Fruit fly (Drosophila melanogaster) whole organism, pupa: ENCODE results near the gene Socs36E.
A peak's percentile ranks its signal among the peaks of the same experiment; 100 is the strongest.

Source experiments
- CG10348 ChIP-seq: fragments of 200-800 bp; sonication (Bioruptor generic); IDR thresholded peaks from 2 replicates; pipeline ENCODE4 v1.3.6; 2022; ENCODE audit warnings: missing biosample characterization, missing genetic modification characterization
- CG12605 ChIP-seq: fragments of 200-800 bp; sonication (Bioruptor generic); IDR thresholded peaks from 2 replicates; pipeline ENCODE4 v1.3.6; 2022; ENCODE audit warnings: missing biosample characterization, missing genetic modification characterization
- CG13204 ChIP-seq: fragments of 200-800 bp; sonication (Bioruptor generic); optimal IDR thresholded peaks from 2 replicates; lab custom pipeline; 2018; ENCODE audit warnings: missing biosample characterization, mild to moderate bottlenecking, missing genetic modification characterization, moderate library complexity
- CG14655 ChIP-seq: fragments of 200-800 bp; sonication (Bioruptor generic); optimal IDR thresholded peaks from 3 replicates; lab custom pipeline; 2017; ENCODE audit warnings: mild to moderate bottlenecking, missing biosample characterization, missing genetic modification reagents, missing genetic modification characterization
- CG15710 ChIP-seq: fragments of 200-800 bp; sonication (Bioruptor generic); optimal IDR thresholded peaks from 2 replicates; lab custom pipeline; 2018; ENCODE audit warnings: missing biosample characterization, mild to moderate bottlenecking, missing genetic modification characterization, moderate library complexity
- CG17806 ChIP-seq: fragments of 200-800 bp; sonication (Bioruptor generic); optimal IDR thresholded peaks from 2 replicates; lab custom pipeline; 2018; ENCODE audit warnings: missing biosample characterization, mild to moderate bottlenecking, missing genetic modification characterization, moderate library complexity
- CG32121 ChIP-seq: fragments of 200-800 bp; sonication (Bioruptor generic); IDR thresholded peaks from 2 replicates; pipeline ENCODE4 v1.3.6; 2022; ENCODE audit warnings: missing biosample characterization, missing genetic modification characterization
- CG34367 ChIP-seq: fragments of 200-800 bp; sonication (Bioruptor generic); optimal IDR thresholded peaks from 2 replicates; lab custom pipeline; 2018; ENCODE audit warnings: missing biosample characterization, mild to moderate bottlenecking, missing genetic modification characterization
- CG4496 ChIP-seq: fragments of 200-800 bp; sonication (Bioruptor generic); IDR thresholded peaks from 3 replicates; pipeline ENCODE4 v1.3.6; 2022; ENCODE audit warnings: missing biosample characterization, missing genetic modification characterization
- CG8159 ChIP-seq: fragments of 200-800 bp; sonication (Bioruptor generic); optimal IDR thresholded peaks from 3 replicates; lab custom pipeline; 2018; ENCODE audit warnings: missing biosample characterization, mild to moderate bottlenecking, missing genetic modification characterization, moderate library complexity
- CG8301 ChIP-seq: fragments of 200-800 bp; sonication (Bioruptor generic); optimal IDR thresholded peaks from 2 replicates; lab custom pipeline; 2018; ENCODE audit warnings: missing biosample characterization, mild to moderate bottlenecking, missing genetic modification characterization
- CG9948 ChIP-seq: fragments of 200-800 bp; sonication (Bioruptor generic); optimal IDR thresholded peaks from 2 replicates; lab custom pipeline; 2018; ENCODE audit warnings: missing biosample characterization, mild to moderate bottlenecking, missing genetic modification characterization, moderate library complexity
- D1 ChIP-seq: fragments of 200-800 bp; sonication (Bioruptor generic); optimal IDR thresholded peaks from 2 replicates; lab custom pipeline; 2018; ENCODE audit warnings: missing biosample characterization, mild to moderate bottlenecking, missing genetic modification characterization, moderate library complexity
- EcR ChIP-seq: fragments of 200-800 bp; sonication (Bioruptor generic); optimal IDR thresholded peaks from 3 replicates; lab custom pipeline; 2019; ENCODE audit warnings: missing biosample characterization, missing genetic modification characterization, mild to moderate bottlenecking, moderate library complexity, missing genetic modification reagents
- Ets98B ChIP-seq: fragments of 200-800 bp; sonication (Bioruptor generic); IDR thresholded peaks from 2 replicates; pipeline ENCODE4 v1.3.6; 2022; ENCODE audit warnings: missing biosample characterization, missing genetic modification characterization
- Pif1A ChIP-seq: fragments of 200-800 bp; sonication (Bioruptor generic); optimal IDR thresholded peaks from 3 replicates; lab custom pipeline; 2016; ENCODE audit warnings: missing biosample characterization, missing genetic modification characterization
- Pif1B ChIP-seq: fragments of 200-800 bp; sonication (Bioruptor generic); optimal IDR thresholded peaks from 3 replicates; lab custom pipeline; 2016; ENCODE audit warnings: missing biosample characterization, missing genetic modification characterization
- Snoo ChIP-seq: fragments of 200-800 bp; sonication (Bioruptor generic); optimal IDR thresholded peaks from 3 replicates; lab custom pipeline; 2017; ENCODE audit warnings: missing biosample characterization, mild to moderate bottlenecking, missing genetic modification characterization, inconsistent platforms
- fd96Ca ChIP-seq: fragments of 200-800 bp; sonication (Bioruptor generic); IDR thresholded peaks from 3 replicates; pipeline ENCODE4 v1.3.6; 2022; ENCODE audit warnings: missing biosample characterization, missing genetic modification characterization
- gl ChIP-seq: fragments of 200-800 bp; sonication (Bioruptor generic); optimal IDR thresholded peaks from 2 replicates; lab custom pipeline; 2018; ENCODE audit warnings: missing biosample characterization, mild to moderate bottlenecking, missing genetic modification characterization
- rn ChIP-seq: fragments of 200-800 bp; sonication (Bioruptor generic); IDR thresholded peaks from 2 replicates; pipeline ENCODE4 v1.3.6; 2022; ENCODE audit warnings: missing biosample characterization, missing genetic modification characterization

Gene Socs36E

dm6 chr2L:18154551-18154950 lies 2.3 kb upstream of the Socs36E start, which contains the start of gene CG15155:
Gene CG15155 (plus strand): TSS chr2L:18154851.
- TF ChIP-seq CG34367 (tag; lab: Kevin White, UChicago) (no peak), CG17806 (tag; lab: Kevin White, UChicago) (no peak), D1 (tag; lab: Kevin White, UChicago) (no peak), CG13204 (GFP tag; lab: Kevin White, UChicago) (no peak), CG8301 (tag; lab: Kevin White, UChicago) (no peak), Pif1B (no peak), CG12605 (GFP tag; lab: Robert Waterston, UW) (no peak), CG4496 (GFP tag; lab: Robert Waterston, UW) (no peak), CG32121 (GFP tag; lab: Robert Waterston, UW) (no peak), CG14655 (GFP tag; lab: Kevin White, UChicago) (no peak), EcR (GFP tag; lab: Kevin White, UChicago) (no peak)
- TF ChIP-seq, all 21 proteins: peak for 0

- TF ChIP-seq CG17806 (tag; lab: Kevin White, UChicago) = no peak
- TF ChIP-seq CG8301 (tag; lab: Kevin White, UChicago) = no peak
- no peak for TF ChIP-seq CG32121 (GFP tag; lab: Robert Waterston, UW)
- TF ChIP-seq Pif1A (GFP tag; lab: Kevin White, UChicago) = no peak
- TF ChIP-seq CG8159 (tag; lab: Kevin White, UChicago) = peak; percentile 25
- peak; percentile 4 for TF ChIP-seq CG34367 (tag; lab: Kevin White, UChicago)
- TF ChIP-seq EcR (GFP tag; lab: Kevin White, UChicago) = no peak
- TF ChIP-seq Snoo (tag; lab: Kevin White, UChicago) = peak; percentile 28
These were observed 851 bp upstream of the Socs36E start, which contains the start of gene CG17681 for dm6 chr2L:18153068-18153467. Gene CG17681 (plus strand): TSS chr2L:18153123.

dm6 chr2L:18151826-18152138 lies 435 bp downstream of the Socs36E start:
- TF ChIP-seq CG12605 (GFP tag; lab: Robert Waterston, UW) (no peak), Snoo (tag; lab: Kevin White, UChicago) (no peak), CG8301 (tag; lab: Kevin White, UChicago) (no peak), CG14655 (GFP tag; lab: Kevin White, UChicago) (no peak), CG15710 (no peak), Pif1B (no peak), Pif1A (GFP tag; lab: Kevin White, UChicago) (no peak), CG10348 (GFP tag; lab: Robert Waterston, UW) (no peak), CG8159 (tag; lab: Kevin White, UChicago) (no peak), CG17806 (tag; lab: Kevin White, UChicago) (no peak), rn (GFP tag; lab: Robert Waterston, UW) (no peak), CG9948 (tag; lab: Kevin White, UChicago) (no peak), CG4496 (GFP tag; lab: Robert Waterston, UW) (no peak)

- TF ChIP-seq Ets98B (GFP tag; lab: Robert Waterston, UW) (peak; percentile 81), D1 (tag; lab: Kevin White, UChicago) (no peak), fd96Ca (GFP tag; lab: Robert Waterston, UW) (peak; percentile 82), EcR (GFP tag; lab: Kevin White, UChicago) (peak; percentile 70), CG9948 (tag; lab: Kevin White, UChicago) (peak; percentile 46), CG4496 (GFP tag; lab: Robert Waterston, UW) (peak; percentile 81), CG14655 (GFP tag; lab: Kevin White, UChicago) (peak; percentile 47), CG17806 (tag; lab: Kevin White, UChicago) (no peak), CG8159 (tag; lab: Kevin White, UChicago) (peak; percentile 48), CG34367 (tag; lab: Kevin White, UChicago) (peak; percentile 30), gl (peak; percentile 54), Snoo (tag; lab: Kevin White, UChicago) (peak; percentile 41), Pif1B (no peak), CG13204 (GFP tag; lab: Kevin White, UChicago) (peak; percentile 88), CG15710 (peak; percentile 46), CG32121 (GFP tag; lab: Robert Waterston, UW) (0 out of 2 replicates have a peak, but pooled peaks have one; percentile 22), CG12605 (GFP tag; lab: Robert Waterston, UW) (no peak; the same call in 1 of the 2 replicates), CG10348 (GFP tag; lab: Robert Waterston, UW) (0 out of 2 replicates have a peak, but pooled peaks have one; percentile 47), Pif1A (GFP tag; lab: Kevin White, UChicago) (no peak), CG8301 (tag; lab: Kevin White, UChicago) (peak; percentile 39), rn (GFP tag; lab: Robert Waterston, UW) (peak; percentile 50; the same call in 1 of the 2 replicates)
- TF ChIP-seq, all 21 proteins: peak for 16
These were observed 937 bp downstream of the Socs36E start for dm6 chr2L:18151134-18151825.

- TF ChIP-seq CG15710 (peak; percentile 18), CG13204 (GFP tag; lab: Kevin White, UChicago) (peak; percentile 92), CG4496 (GFP tag; lab: Robert Waterston, UW) (peak; percentile 74), CG34367 (tag; lab: Kevin White, UChicago) (peak; percentile 23), Snoo (tag; lab: Kevin White, UChicago) (no peak), CG12605 (GFP tag; lab: Robert Waterston, UW) (0 out of 2 replicates have a peak, but pooled peaks have one; percentile 10), CG17806 (tag; lab: Kevin White, UChicago) (no peak), CG32121 (GFP tag; lab: Robert Waterston, UW) (peak; percentile 57; the same call in 1 of the 2 replicates), rn (GFP tag; lab: Robert Waterston, UW) (peak; percentile 30; the same call in 1 of the 2 replicates), CG9948 (tag; lab: Kevin White, UChicago) (no peak), CG8159 (tag; lab: Kevin White, UChicago) (no peak), Pif1A (GFP tag; lab: Kevin White, UChicago) (peak; percentile 54), D1 (tag; lab: Kevin White, UChicago) (no peak), CG14655 (GFP tag; lab: Kevin White, UChicago) (peak; percentile 41), CG10348 (GFP tag; lab: Robert Waterston, UW) (0 out of 2 replicates have a peak, but pooled peaks have one; percentile 22), fd96Ca (GFP tag; lab: Robert Waterston, UW) (peak; percentile 81), EcR (GFP tag; lab: Kevin White, UChicago) (peak; percentile 74), Pif1B (no peak), CG8301 (tag; lab: Kevin White, UChicago) (peak; percentile 49), Ets98B (GFP tag; lab: Robert Waterston, UW) (peak; percentile 20; the same call in 1 of the 2 replicates), gl (peak; percentile 92)
These were observed 1.7 kb downstream of the Socs36E start for dm6 chr2L:18150393-18151133.
